Worm (Caenorhabditis elegans) whole organism, midembryonic: ENCODE measurements around the gene Y53G8B.2.

Experiments
- T22C8.4 ChIP-seq: fragments of 200-800 bp; sonication (Bioruptor generic); IDR thresholded peaks from 2 replicates; pipeline ENCODE4 v1.3.6; 2022; ENCODE audit warnings: missing genetic modification characterization, missing compliant biosample characterization
- cog-1 ChIP-seq: sonication (generic microtip); optimal IDR thresholded peaks from 2 replicates; lab custom pipeline; 2016; ENCODE audit warnings: missing genetic modification characterization, missing compliant biosample characterization
- flt-1 ChIP-seq: fragments of 200-800 bp; sonication (Bioruptor generic); IDR thresholded peaks from 2 replicates; pipeline ENCODE4 v1.3.6; 2022; ENCODE audit warnings: missing genetic modification characterization, missing compliant biosample characterization
- klf-2 ChIP-seq: fragments of 200-800 bp; sonication (Bioruptor generic); conservative IDR thresholded peaks from 2 replicates; pipeline ENCODE4 v1.3.6; 2022; ENCODE audit warnings: missing genetic modification reagents, missing genetic modification characterization, missing compliant biosample characterization
- med-1 ChIP-seq: sonication (generic microtip); optimal IDR thresholded peaks from 2 replicates; lab custom pipeline; 2017; ENCODE audit warnings: missing genetic modification characterization, mild to moderate bottlenecking, missing compliant biosample characterization, antibody characterized with exemption, missing genetic modification reagents; ENCODE audit not compliant: insufficient read depth
- ref-1 ChIP-seq: fragments of 200-800 bp; sonication (Bioruptor generic); conservative IDR thresholded peaks from 2 replicates; pipeline ENCODE4 v1.3.6; 2022; ENCODE audit warnings: missing genetic modification reagents, missing genetic modification characterization, missing compliant biosample characterization
- tab-1 ChIP-seq: fragments of 200-800 bp; sonication (Bioruptor generic); IDR thresholded peaks from 2 replicates; pipeline ENCODE4 v1.3.6; 2022; ENCODE audit warnings: missing genetic modification characterization, missing compliant biosample characterization
- ztf-23 ChIP-seq: fragments of 200-800 bp; sonication (Bioruptor generic); IDR thresholded peaks from 2 replicates; pipeline ENCODE4 v1.3.6; 2022; ENCODE audit warnings: missing genetic modification reagents, missing genetic modification characterization, missing compliant biosample characterization
- ztf-29 ChIP-seq: fragments of 200-800 bp; sonication (Bioruptor generic); IDR thresholded peaks from 2 replicates; pipeline ENCODE4 v1.3.6; 2022; ENCODE audit warnings: missing genetic modification reagents, missing genetic modification characterization, missing compliant biosample characterization

Gene Y53G8B.2

DNA sequence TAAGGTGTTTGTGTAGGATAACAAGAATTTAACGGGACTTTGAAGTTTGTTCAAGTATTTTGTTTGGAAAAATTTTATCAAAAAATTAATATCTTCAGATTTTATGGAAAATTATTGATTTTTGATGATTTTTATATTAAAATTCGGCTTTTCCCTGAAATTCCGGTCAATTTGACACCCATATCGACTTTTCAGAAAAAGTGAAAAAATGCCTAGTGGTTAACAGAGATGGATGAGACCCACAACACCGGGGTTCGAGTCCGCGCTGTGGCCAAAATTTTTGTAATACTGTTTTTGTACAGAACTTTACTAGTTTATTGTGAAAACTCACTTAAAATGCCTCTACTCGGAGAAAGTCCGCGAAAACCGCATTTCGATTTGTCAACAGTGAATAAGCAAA, 5.8 kb upstream of the Y53G8B.2 start:
- TF ChIP-seq ztf-29 (GFP tag; lab: Robert Waterston, UW) (no peak), klf-2 (GFP tag; lab: Robert Waterston, UW) (no peak), ref-1 (GFP tag; lab: Robert Waterston, UW) (no peak), tab-1 (GFP tag; lab: Robert Waterston, UW) (no peak), ztf-23 (GFP tag; lab: Robert Waterston, UW) (no peak), flt-1 (GFP tag; lab: Robert Waterston, UW) (no peak), T22C8.4 (GFP tag; lab: Robert Waterston, UW) (no peak), cog-1 (tag; lab: Kevin White, UChicago) (no peak)

ce11 chrIII:3108804-3109203, 5.0 kb upstream of the Y53G8B.2 start:
- no peak for TF ChIP-seq flt-1 (GFP tag; lab: Robert Waterston, UW)
- TF ChIP-seq tab-1 (GFP tag; lab: Robert Waterston, UW) = no peak
- no peak for TF ChIP-seq T22C8.4 (GFP tag; lab: Robert Waterston, UW)
- TF ChIP-seq med-1 (GFP tag; lab: Kevin White, UChicago) = no peak
- no peak for TF ChIP-seq ztf-23 (GFP tag; lab: Robert Waterston, UW)
- TF ChIP-seq ztf-29 (GFP tag; lab: Robert Waterston, UW) = no peak
- TF ChIP-seq ref-1 (GFP tag; lab: Robert Waterston, UW) = no peak
- no peak for TF ChIP-seq cog-1 (tag; lab: Kevin White, UChicago)
- no peak for TF ChIP-seq klf-2 (GFP tag; lab: Robert Waterston, UW)

ce11 chrIII:3107530-3107929, 3.8 kb upstream of the Y53G8B.2 start:
- no peak for TF ChIP-seq ref-1 (GFP tag; lab: Robert Waterston, UW)
- no peak for TF ChIP-seq T22C8.4 (GFP tag; lab: Robert Waterston, UW)
- no peak for TF ChIP-seq flt-1 (GFP tag; lab: Robert Waterston, UW)

DNA sequence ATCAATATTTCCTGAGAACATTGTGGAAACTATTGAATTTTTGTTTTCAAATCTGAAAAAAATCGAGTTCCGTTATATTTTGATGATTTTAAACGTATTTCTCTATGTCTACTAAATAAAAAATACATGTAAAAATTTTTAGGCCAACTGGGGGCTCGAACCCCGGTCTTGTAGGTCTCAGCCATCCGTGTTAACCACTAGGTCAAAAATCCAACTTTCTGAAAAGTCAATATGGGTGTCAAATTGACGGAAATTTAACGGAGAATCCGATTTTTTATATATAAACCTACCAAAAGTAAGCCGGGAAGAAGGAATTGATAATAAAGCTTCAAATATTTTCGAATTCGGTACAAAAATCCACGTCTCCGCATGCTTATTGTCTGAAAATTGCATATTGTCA, 2.5 kb upstream of the Y53G8B.2 start:
- TF ChIP-seq klf-2 (GFP tag; lab: Robert Waterston, UW) (no peak), T22C8.4 (GFP tag; lab: Robert Waterston, UW) (no peak)

DNA sequence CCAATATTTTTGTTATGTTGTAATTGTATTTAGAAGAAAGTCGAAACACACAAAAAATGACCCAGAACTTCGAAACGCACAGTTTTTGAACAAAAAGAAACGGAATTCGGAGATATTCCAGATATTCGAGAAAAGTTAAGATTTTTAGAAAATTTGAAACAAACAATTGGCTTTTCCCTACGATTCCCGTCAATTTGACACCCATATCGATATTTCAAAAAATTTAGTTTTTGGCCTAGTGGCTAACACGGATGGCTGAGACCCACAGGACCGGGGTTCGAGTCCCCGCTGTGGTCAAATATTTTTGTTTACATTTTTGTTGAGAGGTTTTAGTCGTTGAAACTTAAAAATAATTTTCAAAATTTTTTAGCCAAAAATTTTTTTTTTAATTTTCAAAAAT, 1.5 kb upstream of the Y53G8B.2 start:
- TF ChIP-seq flt-1 (GFP tag; lab: Robert Waterston, UW) (no peak), ref-1 (GFP tag; lab: Robert Waterston, UW) (no peak), ztf-29 (GFP tag; lab: Robert Waterston, UW) (no peak)

DNA sequence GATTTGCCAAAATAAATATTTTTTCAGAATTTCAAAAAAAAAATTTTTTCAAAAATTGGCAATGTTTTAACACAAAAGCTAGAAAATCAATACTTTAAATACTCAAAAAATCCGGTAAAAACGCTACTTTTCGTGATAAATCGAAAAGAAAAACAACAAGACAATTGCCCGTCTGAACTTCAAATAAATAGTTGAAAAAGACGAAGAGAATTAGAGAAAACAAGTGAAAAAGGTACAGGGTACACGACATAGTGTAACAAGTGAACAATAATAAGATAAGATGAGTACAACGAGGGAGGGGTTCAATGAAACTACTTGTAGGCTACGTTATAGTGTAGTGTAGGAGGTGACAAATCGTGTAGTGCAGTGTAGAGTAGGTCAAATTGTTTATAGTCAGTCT, 781 bp upstream of the Y53G8B.2 start:
- no peak for TF ChIP-seq tab-1 (GFP tag; lab: Robert Waterston, UW)

- TF ChIP-seq cog-1 (tag; lab: Kevin White, UChicago) (no peak), ref-1 (GFP tag; lab: Robert Waterston, UW) (no peak), ztf-29 (GFP tag; lab: Robert Waterston, UW) (no peak), flt-1 (GFP tag; lab: Robert Waterston, UW) (no peak), T22C8.4 (GFP tag; lab: Robert Waterston, UW) (no peak), med-1 (GFP tag; lab: Kevin White, UChicago) (no peak), tab-1 (GFP tag; lab: Robert Waterston, UW) (no peak), klf-2 (GFP tag; lab: Robert Waterston, UW) (no peak), ztf-23 (GFP tag; lab: Robert Waterston, UW) (no peak)
These were observed 3.0 kb downstream of the Y53G8B.2 start for ce11 chrIII:3100593-3101270.

- TF ChIP-seq T22C8.4 (GFP tag; lab: Robert Waterston, UW) = peak; percentile 83
- no peak for TF ChIP-seq ref-1 (GFP tag; lab: Robert Waterston, UW)
- TF ChIP-seq flt-1 (GFP tag; lab: Robert Waterston, UW) = no peak
These were observed 3.6 kb downstream of the Y53G8B.2 start for ce11 chrIII:3100124-3100523.

DNA sequence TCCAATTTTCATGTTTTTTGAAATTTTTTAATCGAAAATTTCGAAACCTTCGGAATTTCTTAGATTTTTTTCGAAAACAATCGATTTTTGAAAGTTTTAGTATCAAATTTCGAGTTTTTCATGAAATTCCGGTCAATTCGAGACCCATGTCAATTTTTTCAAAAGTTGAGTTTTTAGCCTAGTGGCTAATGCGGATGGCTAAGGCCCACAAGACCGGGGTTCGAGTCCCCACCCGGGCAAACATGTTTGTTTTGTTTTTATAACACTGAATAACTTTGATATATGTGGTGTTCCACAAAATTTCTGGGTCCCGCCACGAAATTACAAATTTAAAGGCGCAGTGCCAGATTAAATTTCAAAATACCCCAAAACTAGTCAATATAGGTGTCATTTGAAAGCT, 4.3 kb downstream of the Y53G8B.2 start:
- TF ChIP-seq cog-1 (tag; lab: Kevin White, UChicago) = no peak
- no peak for TF ChIP-seq T22C8.4 (GFP tag; lab: Robert Waterston, UW)
- TF ChIP-seq flt-1 (GFP tag; lab: Robert Waterston, UW) = no peak
- TF ChIP-seq ztf-29 (GFP tag; lab: Robert Waterston, UW) = no peak
- no peak for TF ChIP-seq klf-2 (GFP tag; lab: Robert Waterston, UW)
- no peak for TF ChIP-seq ref-1 (GFP tag; lab: Robert Waterston, UW)
- TF ChIP-seq med-1 (GFP tag; lab: Kevin White, UChicago) = no peak
- no peak for TF ChIP-seq tab-1 (GFP tag; lab: Robert Waterston, UW)

- TF ChIP-seq ztf-29 (GFP tag; lab: Robert Waterston, UW) = no peak
- TF ChIP-seq klf-2 (GFP tag; lab: Robert Waterston, UW) = no peak
- no peak for TF ChIP-seq ref-1 (GFP tag; lab: Robert Waterston, UW)
- TF ChIP-seq tab-1 (GFP tag; lab: Robert Waterston, UW) = no peak
- TF ChIP-seq T22C8.4 (GFP tag; lab: Robert Waterston, UW) = no peak
- no peak for TF ChIP-seq med-1 (GFP tag; lab: Kevin White, UChicago)
- no peak for TF ChIP-seq flt-1 (GFP tag; lab: Robert Waterston, UW)
- no peak for TF ChIP-seq cog-1 (tag; lab: Kevin White, UChicago)
- TF ChIP-seq ztf-23 (GFP tag; lab: Robert Waterston, UW) = no peak
These were observed 7.7 kb downstream of the Y53G8B.2 start for ce11 chrIII:3096091-3096490.
